Worm (Caenorhabditis elegans) whole organism, early embryonic: ENCODE data around the gene tomm-7.

Experiments used
- B0310.2 ChIP-seq: sonication (generic microtip); optimal IDR thresholded peaks from 2 replicates; lab custom pipeline; 2016; ENCODE audit warnings: mild to moderate bottlenecking, missing genetic modification characterization, missing compliant biosample characterization
- F13C5.2 ChIP-seq: sonication (generic microtip); optimal IDR thresholded peaks from 2 replicates; lab custom pipeline; 2017; ENCODE audit warnings: mild to moderate bottlenecking, missing genetic modification characterization, inconsistent platforms, missing compliant biosample characterization
- aly-1 ChIP-seq: sonication (generic microtip); optimal IDR thresholded peaks from 2 replicates; lab custom pipeline; 2016; ENCODE audit warnings: missing genetic modification characterization, missing compliant biosample characterization
- ama-1 ChIP-seq: fragments of 150-350 bp; optimal IDR thresholded peaks from 2 replicates; lab custom pipeline; 2014
- ceh-13 ChIP-seq: fragments of 200-800 bp; sonication (Bioruptor generic); optimal IDR thresholded peaks from 2 replicates; lab custom pipeline; 2018; ENCODE audit warnings: mild to moderate bottlenecking, missing genetic modification characterization, missing compliant biosample characterization
- ceh-36 ChIP-seq: sonication (generic microtip); optimal IDR thresholded peaks from 2 replicates; lab custom pipeline; 2016; ENCODE audit warnings: missing genetic modification characterization, inconsistent platforms, missing compliant biosample characterization
- ets-7 ChIP-seq: sonication (generic microtip); optimal IDR thresholded peaks from 2 replicates; lab custom pipeline; 2016; ENCODE audit warnings: missing genotype, missing genetic modification characterization, missing compliant biosample characterization
- flt-1 ChIP-seq: fragments of 200-800 bp; sonication (Bioruptor generic); IDR thresholded peaks from 2 replicates; pipeline ENCODE4 v1.3.6; 2022; ENCODE audit warnings: missing genetic modification characterization, missing compliant biosample characterization
- hmbx-1 ChIP-seq: sonication (generic microtip); optimal IDR thresholded peaks from 2 replicates; lab custom pipeline; 2016; ENCODE audit warnings: mild to moderate bottlenecking, missing genetic modification characterization, missing compliant biosample characterization
- hmg-4 ChIP-seq: fragments of 200-800 bp; sonication (Bioruptor generic); optimal IDR thresholded peaks from 2 replicates; lab custom pipeline; 2018; ENCODE audit warnings: mild to moderate bottlenecking, missing genetic modification characterization, missing compliant biosample characterization
- hnd-1 ChIP-seq: sonication (generic microtip); optimal IDR thresholded peaks from 2 replicates; lab custom pipeline; 2016; ENCODE audit warnings: missing genetic modification characterization, missing compliant biosample characterization
- pes-1 ChIP-seq: fragments of 200-800 bp; sonication (Bioruptor generic); IDR thresholded peaks from 2 replicates; pipeline ENCODE4 v1.3.6; 2022; ENCODE audit warnings: missing genetic modification reagents, missing genetic modification characterization, missing compliant biosample characterization
- scrt-1 ChIP-seq: fragments of 200-800 bp; sonication (Bioruptor generic); IDR thresholded peaks from 2 replicates; pipeline ENCODE4 v1.3.6; 2022; ENCODE audit warnings: missing genetic modification characterization, missing compliant biosample characterization
- sea-1 ChIP-seq: fragments of 200-800 bp; sonication (Bioruptor generic); conservative IDR thresholded peaks from 2 replicates; pipeline ENCODE4 v1.3.6; 2022; ENCODE audit warnings: missing genetic modification characterization, missing compliant biosample characterization
- tbx-11 ChIP-seq: fragments of 200-800 bp; sonication (Bioruptor generic); IDR thresholded peaks from 2 replicates; pipeline ENCODE4 v1.3.6; 2022; ENCODE audit warnings: missing genetic modification characterization, missing compliant biosample characterization
- tbx-37 ChIP-seq: fragments of 200-800 bp; sonication (Bioruptor generic); conservative IDR thresholded peaks from 2 replicates; pipeline ENCODE4 v1.3.6; 2022; ENCODE audit warnings: missing genetic modification reagents, missing genetic modification characterization, missing compliant biosample characterization
- tra-4 ChIP-seq: sonication (generic microtip); optimal IDR thresholded peaks from 2 replicates; lab custom pipeline; 2017; ENCODE audit warnings: missing genetic modification characterization, missing compliant biosample characterization

tomm-7 gene

ce11 chrIII:7889036-7889435, 29.6 kb downstream of the tomm-7 start:
- TF ChIP-seq scrt-1, result no peak
- TF ChIP-seq ceh-36 (tag; lab: Kevin White, UChicago), result no peak
- no peak for TF ChIP-seq flt-1 (GFP tag; lab: Robert Waterston, UW)
- no peak for TF ChIP-seq ama-1
- no peak for TF ChIP-seq hnd-1
- no peak for TF ChIP-seq F13C5.2 (tag; lab: Kevin White, UChicago)
- TF ChIP-seq hmg-4 (GFP tag; lab: Kevin White, UChicago), result no peak
- no peak for TF ChIP-seq B0310.2 (tag; lab: Kevin White, UChicago)
- no peak for TF ChIP-seq ceh-13 (GFP tag; lab: Kevin White, UChicago)
- TF ChIP-seq tbx-37, result no peak
- TF ChIP-seq tra-4 (tag; lab: Kevin White, UChicago), result no peak
- TF ChIP-seq aly-1 (tag; lab: Kevin White, UChicago), result no peak
- no peak for TF ChIP-seq hmbx-1 (tag; lab: Kevin White, UChicago)
- TF ChIP-seq sea-1 (GFP tag; lab: Robert Waterston, UW), result no peak
- TF ChIP-seq pes-1 (GFP tag; lab: Robert Waterston, UW), result no peak
- TF ChIP-seq tbx-11 (GFP tag; lab: Robert Waterston, UW), result no peak

ce11 chrIII:7891573-7892306, 32.3 kb downstream of the tomm-7 start, which contains the start of the genes ZK688.5 and fahd-1:
Gene ZK688.5, minus strand, starts transcription at chrIII:7891623.
Gene fahd-1, plus strand, starts transcription at chrIII:7892256.
- peak; percentile 58; the same call in 1 of the 2 replicates for TF ChIP-seq sea-1 (GFP tag; lab: Robert Waterston, UW)
- no peak for TF ChIP-seq tra-4 (tag; lab: Kevin White, UChicago)
- peak; percentile 10 for TF ChIP-seq F13C5.2 (tag; lab: Kevin White, UChicago)

ce11 chrIII:7892333-7892732, 32.9 kb downstream of the tomm-7 start:
- TF ChIP-seq ama-1, result no peak
- TF ChIP-seq tbx-11 (GFP tag; lab: Robert Waterston, UW), result no peak
- no peak for TF ChIP-seq ets-7 (tag; lab: Kevin White, UChicago)
- no peak for TF ChIP-seq aly-1 (tag; lab: Kevin White, UChicago)
- TF ChIP-seq B0310.2 (tag; lab: Kevin White, UChicago), result no peak
- TF ChIP-seq scrt-1, result no peak
- no peak for TF ChIP-seq tra-4 (tag; lab: Kevin White, UChicago)
- TF ChIP-seq hnd-1, result no peak
- TF ChIP-seq pes-1 (GFP tag; lab: Robert Waterston, UW), result no peak
- no peak for TF ChIP-seq ceh-13 (GFP tag; lab: Kevin White, UChicago)
- no peak for TF ChIP-seq hmbx-1 (tag; lab: Kevin White, UChicago)
- no peak for TF ChIP-seq flt-1 (GFP tag; lab: Robert Waterston, UW)

ce11 chrIII:7893224-7893623, 33.8 kb downstream of the tomm-7 start:
- TF ChIP-seq aly-1 (tag; lab: Kevin White, UChicago), result no peak

ce11 chrIII:7894724-7895123, 35.3 kb downstream of the tomm-7 start, which contains the start of gene ZK688.4:
Gene ZK688.4, plus strand, starts transcription at chrIII:7895024.
- no peak for TF ChIP-seq tbx-37
- TF ChIP-seq ceh-36 (tag; lab: Kevin White, UChicago), result no peak
- no peak for TF ChIP-seq aly-1 (tag; lab: Kevin White, UChicago)
- TF ChIP-seq B0310.2 (tag; lab: Kevin White, UChicago), result no peak
- no peak for TF ChIP-seq sea-1 (GFP tag; lab: Robert Waterston, UW)
- TF ChIP-seq F13C5.2 (tag; lab: Kevin White, UChicago), result no peak
- TF ChIP-seq hmbx-1 (tag; lab: Kevin White, UChicago), result no peak
- no peak for TF ChIP-seq ceh-13 (GFP tag; lab: Kevin White, UChicago)
- TF ChIP-seq hmg-4 (GFP tag; lab: Kevin White, UChicago), result no peak
- no peak for TF ChIP-seq ets-7 (tag; lab: Kevin White, UChicago)
- TF ChIP-seq tbx-11 (GFP tag; lab: Robert Waterston, UW), result no peak
- no peak for TF ChIP-seq flt-1 (GFP tag; lab: Robert Waterston, UW)
- no peak for TF ChIP-seq pes-1 (GFP tag; lab: Robert Waterston, UW)
- no peak for TF ChIP-seq tra-4 (tag; lab: Kevin White, UChicago)
- TF ChIP-seq ama-1, result no peak
- no peak for TF ChIP-seq scrt-1

ce11 chrIII:7896925-7897324, 37.5 kb downstream of the tomm-7 start, which contains the start of gene ZK688.10:
Gene ZK688.10, minus strand, starts transcription at chrIII:7897025.
- TF ChIP-seq tbx-37 (no peak), ceh-36 (tag; lab: Kevin White, UChicago) (no peak), hnd-1 (no peak), flt-1 (GFP tag; lab: Robert Waterston, UW) (no peak), hmbx-1 (tag; lab: Kevin White, UChicago) (no peak), B0310.2 (tag; lab: Kevin White, UChicago) (no peak), F13C5.2 (tag; lab: Kevin White, UChicago) (no peak), aly-1 (tag; lab: Kevin White, UChicago) (no peak), tbx-11 (GFP tag; lab: Robert Waterston, UW) (no peak), sea-1 (GFP tag; lab: Robert Waterston, UW) (no peak), ceh-13 (GFP tag; lab: Kevin White, UChicago) (no peak), tra-4 (tag; lab: Kevin White, UChicago) (no peak), hmg-4 (GFP tag; lab: Kevin White, UChicago) (no peak), ets-7 (tag; lab: Kevin White, UChicago) (no peak), ama-1 (no peak), pes-1 (GFP tag; lab: Robert Waterston, UW) (no peak)

- TF ChIP-seq sea-1 (GFP tag; lab: Robert Waterston, UW) (no peak), tbx-37 (no peak)
These were observed 38.3 kb downstream of the tomm-7 start for ce11 chrIII:7897733-7898132.
